Worm (Caenorhabditis elegans) whole organism, early embryonic: ENCODE measurements around the gene R151.10.
A peak's percentile ranks its signal among the peaks of the same experiment; 100 is the strongest.

ENCODE experiments used
- B0310.2 ChIP-seq: sonication (generic microtip); optimal IDR thresholded peaks from 2 replicates; lab custom pipeline; 2016; ENCODE audit warnings: mild to moderate bottlenecking, missing genetic modification characterization, missing compliant biosample characterization
- F13C5.2 ChIP-seq: sonication (generic microtip); optimal IDR thresholded peaks from 2 replicates; lab custom pipeline; 2017; ENCODE audit warnings: mild to moderate bottlenecking, missing genetic modification characterization, inconsistent platforms, missing compliant biosample characterization
- aly-1 ChIP-seq: sonication (generic microtip); optimal IDR thresholded peaks from 2 replicates; lab custom pipeline; 2016; ENCODE audit warnings: missing genetic modification characterization, missing compliant biosample characterization
- ama-1 ChIP-seq: fragments of 150-350 bp; optimal IDR thresholded peaks from 2 replicates; lab custom pipeline; 2014
- ceh-13 ChIP-seq: fragments of 200-800 bp; sonication (Bioruptor generic); optimal IDR thresholded peaks from 2 replicates; lab custom pipeline; 2018; ENCODE audit warnings: mild to moderate bottlenecking, missing genetic modification characterization, missing compliant biosample characterization
- ceh-36 ChIP-seq: sonication (generic microtip); optimal IDR thresholded peaks from 2 replicates; lab custom pipeline; 2016; ENCODE audit warnings: missing genetic modification characterization, inconsistent platforms, missing compliant biosample characterization
- ets-7 ChIP-seq: sonication (generic microtip); optimal IDR thresholded peaks from 2 replicates; lab custom pipeline; 2016; ENCODE audit warnings: missing genotype, missing genetic modification characterization, missing compliant biosample characterization
- flt-1 ChIP-seq: fragments of 200-800 bp; sonication (Bioruptor generic); IDR thresholded peaks from 2 replicates; pipeline ENCODE4 v1.3.6; 2022; ENCODE audit warnings: missing genetic modification characterization, missing compliant biosample characterization
- hmbx-1 ChIP-seq: sonication (generic microtip); optimal IDR thresholded peaks from 2 replicates; lab custom pipeline; 2016; ENCODE audit warnings: mild to moderate bottlenecking, missing genetic modification characterization, missing compliant biosample characterization
- hmg-4 ChIP-seq: fragments of 200-800 bp; sonication (Bioruptor generic); optimal IDR thresholded peaks from 2 replicates; lab custom pipeline; 2018; ENCODE audit warnings: mild to moderate bottlenecking, missing genetic modification characterization, missing compliant biosample characterization
- hnd-1 ChIP-seq: sonication (generic microtip); optimal IDR thresholded peaks from 2 replicates; lab custom pipeline; 2016; ENCODE audit warnings: missing genetic modification characterization, missing compliant biosample characterization
- pes-1 ChIP-seq: fragments of 200-800 bp; sonication (Bioruptor generic); IDR thresholded peaks from 2 replicates; pipeline ENCODE4 v1.3.6; 2022; ENCODE audit warnings: missing genetic modification reagents, missing genetic modification characterization, missing compliant biosample characterization
- scrt-1 ChIP-seq: fragments of 200-800 bp; sonication (Bioruptor generic); IDR thresholded peaks from 2 replicates; pipeline ENCODE4 v1.3.6; 2022; ENCODE audit warnings: missing genetic modification characterization, missing compliant biosample characterization
- sea-1 ChIP-seq: fragments of 200-800 bp; sonication (Bioruptor generic); conservative IDR thresholded peaks from 2 replicates; pipeline ENCODE4 v1.3.6; 2022; ENCODE audit warnings: missing genetic modification characterization, missing compliant biosample characterization
- tbx-11 ChIP-seq: fragments of 200-800 bp; sonication (Bioruptor generic); IDR thresholded peaks from 2 replicates; pipeline ENCODE4 v1.3.6; 2022; ENCODE audit warnings: missing genetic modification characterization, missing compliant biosample characterization
- tbx-37 ChIP-seq: fragments of 200-800 bp; sonication (Bioruptor generic); conservative IDR thresholded peaks from 2 replicates; pipeline ENCODE4 v1.3.6; 2022; ENCODE audit warnings: missing genetic modification reagents, missing genetic modification characterization, missing compliant biosample characterization
- tra-4 ChIP-seq: sonication (generic microtip); optimal IDR thresholded peaks from 2 replicates; lab custom pipeline; 2017; ENCODE audit warnings: missing genetic modification characterization, missing compliant biosample characterization

The R151.10 gene

ce11 chrIII:7203130-7203775 lies 27.5 kb downstream of the R151.10 start:
- TF ChIP-seq tbx-11 (GFP tag; lab: Robert Waterston, UW) (no peak), hmbx-1 (tag; lab: Kevin White, UChicago) (no peak), tra-4 (no peak), aly-1 (tag; lab: Kevin White, UChicago) (no peak), ama-1 (lab: Kevin White, UChicago) (no peak), tbx-37 (GFP tag; lab: Robert Waterston, UW) (no peak), sea-1 (no peak)

ce11 chrIII:7201378-7202256 lies 29.1 kb downstream of the R151.10 start, which contains the start of gene dpy-31:
TSS of gene dpy-31 (plus strand) at chrIII:7202206.
- TF ChIP-seq hnd-1 (no peak), scrt-1 (GFP tag; lab: Robert Waterston, UW) (no peak), ceh-13 (GFP tag; lab: Kevin White, UChicago) (no peak), tbx-11 (GFP tag; lab: Robert Waterston, UW) (no peak), sea-1 (no peak), ama-1 (lab: Kevin White, UChicago) (no peak), hmg-4 (GFP tag; lab: Kevin White, UChicago) (no peak), ceh-36 (tag; lab: Kevin White, UChicago) (no peak), pes-1 (GFP tag; lab: Robert Waterston, UW) (no peak)

DNA sequence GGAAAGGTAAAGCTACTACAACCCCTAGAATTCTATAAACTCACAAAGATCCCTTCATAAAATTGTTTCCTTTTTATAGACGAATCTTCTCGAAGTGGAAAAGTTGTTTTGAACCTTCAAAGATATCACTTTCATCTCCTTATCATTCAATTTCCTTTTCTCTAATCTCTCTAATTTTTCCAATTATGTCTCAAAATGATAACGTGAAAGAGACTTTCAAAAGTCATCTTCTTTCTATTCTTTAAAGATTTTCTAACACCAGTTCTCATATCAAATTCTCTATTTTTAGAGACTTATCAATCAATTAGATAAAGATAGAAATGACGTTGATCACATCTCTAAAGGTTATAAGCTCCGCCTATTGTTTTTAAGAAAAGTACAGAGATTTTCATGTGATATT lies 31.3 kb downstream of the R151.10 start:
- no peak for TF ChIP-seq tra-4
- TF ChIP-seq tbx-11 (GFP tag; lab: Robert Waterston, UW): no peak
- no peak for TF ChIP-seq ceh-13 (GFP tag; lab: Kevin White, UChicago)
- TF ChIP-seq pes-1 (GFP tag; lab: Robert Waterston, UW): no peak
- no peak for TF ChIP-seq ceh-36 (tag; lab: Kevin White, UChicago)
- TF ChIP-seq tbx-37 (GFP tag; lab: Robert Waterston, UW): no peak
- TF ChIP-seq hmbx-1 (tag; lab: Kevin White, UChicago): no peak
- TF ChIP-seq aly-1 (tag; lab: Kevin White, UChicago): no peak

ce11 chrIII:7198838-7199237 lies 31.9 kb downstream of the R151.10 start, which contains the start of gene pfd-5:
TSS of gene pfd-5 (minus strand) at chrIII:7198884.
- no peak for TF ChIP-seq hnd-1
- peak; percentile 95 for TF ChIP-seq tbx-37 (GFP tag; lab: Robert Waterston, UW)
- no peak for TF ChIP-seq ama-1 (lab: Kevin White, UChicago)
- TF ChIP-seq ets-7 (tag; lab: Kevin White, UChicago): no peak
- TF ChIP-seq tra-4: no peak
- TF ChIP-seq hmbx-1 (tag; lab: Kevin White, UChicago): peak; percentile 0
- TF ChIP-seq F13C5.2 (tag; lab: Kevin White, UChicago): peak; percentile 35
- no peak for TF ChIP-seq B0310.2 (tag; lab: Kevin White, UChicago)
- TF ChIP-seq tbx-11 (GFP tag; lab: Robert Waterston, UW): no peak
- no peak for TF ChIP-seq flt-1 (GFP tag; lab: Robert Waterston, UW)
- TF ChIP-seq ceh-13 (GFP tag; lab: Kevin White, UChicago): no peak
- peak; percentile 77 for TF ChIP-seq pes-1 (GFP tag; lab: Robert Waterston, UW)
- TF ChIP-seq sea-1: 0 out of 2 replicates have a peak, but pooled peaks have one; percentile 11
- TF ChIP-seq scrt-1 (GFP tag; lab: Robert Waterston, UW): no peak
- TF ChIP-seq hmg-4 (GFP tag; lab: Kevin White, UChicago): no peak
- no peak for TF ChIP-seq ceh-36 (tag; lab: Kevin White, UChicago)
- TF ChIP-seq aly-1 (tag; lab: Kevin White, UChicago): no peak

DNA sequence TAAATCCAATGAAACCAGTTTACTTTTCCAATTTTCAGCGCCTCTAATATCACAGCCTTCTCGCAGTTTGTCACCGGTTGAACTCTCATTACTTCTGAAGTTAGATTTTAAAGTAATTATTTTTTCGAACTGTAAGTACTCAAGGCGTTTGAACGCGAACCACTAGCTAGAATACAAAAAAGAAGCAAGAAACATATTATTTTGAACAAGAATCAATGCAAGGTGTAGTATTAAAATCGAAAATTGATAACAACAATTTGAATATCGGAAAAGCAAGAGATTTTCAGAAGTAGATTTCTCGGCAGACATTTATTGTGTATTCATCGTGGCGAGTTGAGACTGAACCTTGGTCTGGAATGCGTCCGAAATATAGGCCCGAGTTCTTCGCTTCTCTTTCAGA lies 32.8 kb downstream of the R151.10 start, which contains the start of gene exos-9:
TSS of gene exos-9 (minus strand) at position 101 of the 400 bp plus-strand sequence.
- TF ChIP-seq hnd-1 (no peak), scrt-1 (GFP tag; lab: Robert Waterston, UW) (no peak), hmbx-1 (tag; lab: Kevin White, UChicago) (no peak), tbx-37 (GFP tag; lab: Robert Waterston, UW) (no peak), sea-1 (no peak), ceh-36 (tag; lab: Kevin White, UChicago) (no peak), aly-1 (tag; lab: Kevin White, UChicago) (no peak), tbx-11 (GFP tag; lab: Robert Waterston, UW) (no peak), ceh-13 (GFP tag; lab: Kevin White, UChicago) (no peak), tra-4 (no peak), ets-7 (tag; lab: Kevin White, UChicago) (no peak), F13C5.2 (tag; lab: Kevin White, UChicago) (no peak), pes-1 (GFP tag; lab: Robert Waterston, UW) (no peak), ama-1 (lab: Kevin White, UChicago) (no peak), hmg-4 (GFP tag; lab: Kevin White, UChicago) (no peak), B0310.2 (tag; lab: Kevin White, UChicago) (no peak)

DNA sequence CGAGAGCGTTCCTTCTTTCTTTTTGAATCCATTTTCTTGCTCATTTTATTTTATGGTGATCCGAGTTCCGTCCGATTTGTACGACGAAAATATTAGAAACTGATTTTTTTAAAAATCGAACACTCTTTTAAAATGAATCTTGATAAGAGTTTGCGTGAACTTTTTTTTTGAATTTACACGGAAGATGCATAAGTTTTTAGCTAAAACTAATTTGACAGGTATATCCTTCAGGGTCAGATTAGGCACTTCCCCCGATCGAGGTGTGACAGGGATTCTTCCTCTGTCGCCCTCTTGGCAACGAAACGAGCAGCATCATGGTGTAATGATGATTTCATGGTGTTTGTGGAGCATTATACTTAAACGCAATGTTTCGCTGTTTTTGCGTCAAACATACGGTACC lies 35.4 kb downstream of the R151.10 start, which contains the start of gene F37C12.18:
TSS of gene F37C12.18 (minus strand) at position 101 of the 400 bp plus-strand sequence.
- no peak for TF ChIP-seq tbx-37 (GFP tag; lab: Robert Waterston, UW)
- no peak for TF ChIP-seq B0310.2 (tag; lab: Kevin White, UChicago)
- no peak for TF ChIP-seq scrt-1 (GFP tag; lab: Robert Waterston, UW)
- no peak for TF ChIP-seq aly-1 (tag; lab: Kevin White, UChicago)
- TF ChIP-seq pes-1 (GFP tag; lab: Robert Waterston, UW): no peak
- no peak for TF ChIP-seq ama-1 (lab: Kevin White, UChicago)
- TF ChIP-seq hmg-4 (GFP tag; lab: Kevin White, UChicago): no peak
- no peak for TF ChIP-seq flt-1 (GFP tag; lab: Robert Waterston, UW)
- no peak for TF ChIP-seq tra-4
- no peak for TF ChIP-seq hmbx-1 (tag; lab: Kevin White, UChicago)
- no peak for TF ChIP-seq sea-1
- no peak for TF ChIP-seq tbx-11 (GFP tag; lab: Robert Waterston, UW)
- TF ChIP-seq ceh-36 (tag; lab: Kevin White, UChicago): no peak
- TF ChIP-seq F13C5.2 (tag; lab: Kevin White, UChicago): no peak
- TF ChIP-seq ceh-13 (GFP tag; lab: Kevin White, UChicago): no peak
- TF ChIP-seq hnd-1: no peak
- no peak for TF ChIP-seq ets-7 (tag; lab: Kevin White, UChicago)
